Fruit fly (Drosophila melanogaster): ENCODE measurements around the gene Pglym87.

Pglym87 gene

dm6 chr3R:12270590-12270989, 38.1 kb upstream of the Pglym87 start, which contains the start of gene CG17738:
Gene CG17738 (plus strand): TSS chr3R:12270890.
- TF ChIP-seq CG11902 (GFP tag; optimal IDR thresholded peaks at IDR 0.05) (no peak), vri (GFP tag; optimal IDR thresholded peaks at IDR 0.05) (no peak), Hr38 (GFP tag; optimal IDR thresholded peaks at IDR 0.05) (no peak), CG6163 (GFP tag; IDR thresholded peaks at IDR 0.05) (no peak), CG34406 (GFP tag; optimal IDR thresholded peaks at IDR 0.05) (no peak), pdm3 (GFP tag; optimal IDR thresholded peaks at IDR 0.05) (no peak), Met (GFP tag; optimal IDR thresholded peaks at IDR 0.05) (no peak), CG1621 (tag; optimal IDR thresholded peaks at IDR 0.05) (no peak), CG10669 (GFP tag; optimal IDR thresholded peaks at IDR 0.05) (no peak), Sox15 (GFP tag; optimal IDR thresholded peaks at IDR 0.05) (no peak), CG10631 (GFP tag; optimal IDR thresholded peaks at IDR 0.05) (no peak), Smox (GFP tag; optimal IDR thresholded peaks at IDR 0.05) (no peak), CG9139 (GFP tag; optimal IDR thresholded peaks at IDR 0.05) (no peak), CG6792 (GFP tag; optimal IDR thresholded peaks at IDR 0.05) (no peak), CG8119 (GFP tag; IDR thresholded peaks at IDR 0.05) (no peak), eg (GFP tag; IDR thresholded peaks at IDR 0.05) (no peak), Sox102F (GFP tag; optimal IDR thresholded peaks at IDR 0.05) (no peak), dsx (GFP tag; optimal IDR thresholded peaks at IDR 0.05; ENCODE audit: poor library complexity, severe bottlenecking) (no peak), CG6808 (GFP tag; optimal IDR thresholded peaks at IDR 0.05) (no peak)

- peak; percentile 100 for TF ChIP-seq svp (GFP tag)
- TF ChIP-seq achi (GFP tag; optimal IDR thresholded peaks at IDR 0.05): no peak
These were observed 37.4 kb upstream of the Pglym87 start for dm6 chr3R:12269889-12270403.

- no peak for TF ChIP-seq Gug (GFP tag; IDR thresholded peaks at IDR 0.05)
- TF ChIP-seq Ets21C (GFP tag; optimal IDR thresholded peaks at IDR 0.05): no peak
- no peak for TF ChIP-seq CG3032 (tag; optimal IDR thresholded peaks at IDR 0.05)
- TF ChIP-seq pdm3 (GFP tag; optimal IDR thresholded peaks at IDR 0.05): no peak
- no peak for TF ChIP-seq Sox102F (GFP tag; optimal IDR thresholded peaks at IDR 0.05)
- TF ChIP-seq lz (GFP tag; optimal IDR thresholded peaks at IDR 0.05): no peak
- TF ChIP-seq CG16779 (tag; optimal IDR thresholded peaks at IDR 0.05): no peak
- no peak for TF ChIP-seq topi (GFP tag; optimal IDR thresholded peaks at IDR 0.05)
- no peak for TF ChIP-seq CG1621 (tag; optimal IDR thresholded peaks at IDR 0.05)
- TF ChIP-seq Sox14 (GFP tag; optimal IDR thresholded peaks at IDR 0.05): no peak
- TF ChIP-seq acj6 (GFP tag; optimal IDR thresholded peaks at IDR 0.05): no peak
- no peak for TF ChIP-seq Lpt (GFP tag; optimal IDR thresholded peaks at IDR 0.05)
- no peak for TF ChIP-seq CG32006 (GFP tag; optimal IDR thresholded peaks at IDR 0.05)
- no peak for TF ChIP-seq Eip93F (GFP tag; optimal IDR thresholded peaks at IDR 0.05)
These were observed 28.1 kb upstream of the Pglym87 start, which contains the start of gene CG44038 for dm6 chr3R:12260669-12261068. Gene CG44038 (plus strand): TSS chr3R:12260969.

- no peak for TF ChIP-seq Sox102F (GFP tag; optimal IDR thresholded peaks at IDR 0.05)
- no peak for TF ChIP-seq CG7368 (GFP tag; optimal IDR thresholded peaks at IDR 0.05)
- TF ChIP-seq lz (GFP tag; optimal IDR thresholded peaks at IDR 0.05): no peak
- no peak for TF ChIP-seq salr (GFP tag; optimal IDR thresholded peaks at IDR 0.05)
- no peak for TF ChIP-seq esn (GFP tag; optimal IDR thresholded peaks at IDR 0.05)
- TF ChIP-seq CG31627 (GFP tag; optimal IDR thresholded peaks at IDR 0.05): no peak
- no peak for TF ChIP-seq Ets21C (GFP tag; optimal IDR thresholded peaks at IDR 0.05)
- TF ChIP-seq Eip75B (GFP tag; optimal IDR thresholded peaks at IDR 0.05): no peak
- TF ChIP-seq dsx (GFP tag; optimal IDR thresholded peaks at IDR 0.05; ENCODE audit: poor library complexity, severe bottlenecking): no peak
- no peak for TF ChIP-seq Hr4 (GFP tag; optimal IDR thresholded peaks at IDR 0.05)
- TF ChIP-seq CG1621 (tag; optimal IDR thresholded peaks at IDR 0.05): no peak
- TF ChIP-seq CG11902 (GFP tag; optimal IDR thresholded peaks at IDR 0.05): no peak
- no peak for TF ChIP-seq cyc (GFP tag; optimal IDR thresholded peaks at IDR 0.05)
- TF ChIP-seq fkh (GFP tag; optimal IDR thresholded peaks at IDR 0.05): no peak
- TF ChIP-seq CG6163 (GFP tag; IDR thresholded peaks at IDR 0.05): no peak
- TF ChIP-seq pdm3 (GFP tag; optimal IDR thresholded peaks at IDR 0.05): no peak
- no peak for TF ChIP-seq eg (GFP tag; IDR thresholded peaks at IDR 0.05)
- TF ChIP-seq Eip93F (GFP tag; optimal IDR thresholded peaks at IDR 0.05): no peak
These were observed 27.3 kb upstream of the Pglym87 start for dm6 chr3R:12259819-12260218.

All from whole organism, prepupa.